Worm (Caenorhabditis elegans) whole organism, midembryonic: ENCODE results near the gene C43D7.4.

Experiments
- T22C8.4 ChIP-seq: fragments of 200-800 bp; sonication (Bioruptor generic); IDR thresholded peaks from 2 replicates; pipeline ENCODE4 v1.3.6; 2022; ENCODE audit warnings: missing genetic modification characterization, missing compliant biosample characterization
- cog-1 ChIP-seq: sonication (generic microtip); optimal IDR thresholded peaks from 2 replicates; lab custom pipeline; 2016; ENCODE audit warnings: missing genetic modification characterization, missing compliant biosample characterization
- klf-2 ChIP-seq: fragments of 200-800 bp; sonication (Bioruptor generic); conservative IDR thresholded peaks from 2 replicates; pipeline ENCODE4 v1.3.6; 2022; ENCODE audit warnings: missing genetic modification reagents, missing genetic modification characterization, missing compliant biosample characterization
- ref-1 ChIP-seq: fragments of 200-800 bp; sonication (Bioruptor generic); conservative IDR thresholded peaks from 2 replicates; pipeline ENCODE4 v1.3.6; 2022; ENCODE audit warnings: missing genetic modification reagents, missing genetic modification characterization, missing compliant biosample characterization

- TF ChIP-seq klf-2 (GFP tag; lab: Robert Waterston, UW) (no peak), cog-1 (tag; lab: Kevin White, UChicago) (no peak), T22C8.4 (GFP tag; lab: Robert Waterston, UW) (no peak), ref-1 (GFP tag; lab: Robert Waterston, UW) (no peak)
These were observed 1.9 kb downstream of the C43D7.4 start, which contains the start of gene sdz-6 for ce11 chrV:19320385-19320784.
